Worm (Caenorhabditis elegans): ENCODE data around the gene acs-6.

DNA sequence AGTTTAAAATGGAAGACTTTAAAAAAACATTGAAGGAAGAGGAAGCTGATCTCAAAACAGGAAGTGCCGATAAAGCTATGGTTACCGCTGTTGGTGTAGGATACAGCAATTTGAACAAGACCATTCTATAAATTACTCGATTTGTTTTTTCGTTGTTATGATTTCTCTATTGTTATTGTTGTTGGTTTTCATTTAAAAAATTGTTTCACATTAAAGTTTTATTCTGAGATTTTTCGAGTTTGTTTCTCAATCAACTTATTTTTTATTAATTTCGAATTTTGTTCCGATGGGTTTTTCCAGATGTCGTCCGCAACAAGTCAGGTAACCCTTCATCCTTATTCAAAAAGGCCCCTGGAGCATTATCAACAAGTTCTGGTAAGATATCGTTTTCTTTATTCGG, 10.1 kb upstream of the acs-6 start, which contains the start of gene ZK1127.12:
- TF ChIP-seq flt-1 (GFP tag; IDR thresholded peaks at IDR 0.05) (no peak), ztf-23 (GFP tag; IDR thresholded peaks at IDR 0.05) (no peak), T22C8.4 (GFP tag; IDR thresholded peaks at IDR 0.05) (no peak), med-1 (GFP tag; optimal IDR thresholded peaks at IDR 0.05; ENCODE audit: insufficient read depth) (no peak), ztf-29 (GFP tag; IDR thresholded peaks at IDR 0.05) (no peak), cog-1 (tag; optimal IDR thresholded peaks at IDR 0.05) (no peak), klf-2 (GFP tag; conservative IDR thresholded peaks at IDR 0.05) (no peak)
